Fruit fly (Drosophila melanogaster) whole organism, embryonic: ENCODE data around the gene CG7860.

Experiments used
- Blimp-1 ChIP-seq: fragments of 200-800 bp; sonication (Bioruptor generic); optimal IDR thresholded peaks from 3 replicates; lab custom pipeline; 2018; ENCODE audit warnings: missing biosample characterization, missing genetic modification characterization, mild to moderate bottlenecking, moderate library complexity, missing genetic modification reagents
- CG11093 ChIP-seq: fragments of 200-800 bp; sonication (Bioruptor generic); IDR thresholded peaks from 3 replicates; pipeline ENCODE4 v1.3.6; 2022; ENCODE audit warnings: missing biosample characterization, missing genetic modification characterization
- CG15073 ChIP-seq: fragments of 200-800 bp; sonication (Bioruptor generic); optimal IDR thresholded peaks from 2 replicates; lab custom pipeline; 2016; ENCODE audit warnings: missing biosample characterization, missing genetic modification characterization
- CG17359 ChIP-seq: fragments of 200-800 bp; sonication (Bioruptor generic); optimal IDR thresholded peaks from 3 replicates; lab custom pipeline; 2018; ENCODE audit warnings: missing biosample characterization, mild to moderate bottlenecking, missing genetic modification characterization, moderate library complexity
- CG2199 ChIP-seq: fragments of 200-800 bp; sonication (Bioruptor generic); IDR thresholded peaks from 3 replicates; pipeline ENCODE4 v1.3.6; 2022; ENCODE audit warnings: missing biosample characterization, missing genetic modification characterization
- CG33557 ChIP-seq: fragments of 200-800 bp; sonication (Bioruptor generic); optimal IDR thresholded peaks from 2 replicates; lab custom pipeline; 2019; ENCODE audit warnings: missing biosample characterization, mild to moderate bottlenecking, missing genetic modification characterization, moderate library complexity
- CG4820 ChIP-seq: fragments of 200-800 bp; sonication (Bioruptor generic); optimal IDR thresholded peaks from 3 replicates; lab custom pipeline; 2016; ENCODE audit warnings: missing biosample characterization, missing genetic modification characterization
- CoRest ChIP-seq: fragments of 200-800 bp; sonication (Bioruptor generic); optimal IDR thresholded peaks from 3 replicates; lab custom pipeline; 2018; ENCODE audit warnings: missing biosample characterization, mild to moderate bottlenecking, missing genetic modification characterization, moderate library complexity
- Nf-YC ChIP-seq: fragments of 200-800 bp; optimal IDR thresholded peaks from 3 replicates; lab custom pipeline; 2019; ENCODE audit warnings: missing biosample characterization, mild to moderate bottlenecking, missing genetic modification characterization, moderate library complexity
- ara ChIP-seq: fragments of 200-800 bp; sonication (Bioruptor generic); IDR thresholded peaks from 2 replicates; pipeline ENCODE4 v1.3.6; 2022; ENCODE audit warnings: missing biosample characterization, missing genetic modification characterization
- ase ChIP-seq: fragments of 200-800 bp; sonication (Bioruptor generic); IDR thresholded peaks from 3 replicates; pipeline ENCODE4 v1.3.6; 2022; ENCODE audit warnings: missing biosample characterization, missing genetic modification characterization
- bsh ChIP-seq, 2 experiments: fragments of 200-800 bp; sonication (Bioruptor generic); optimal IDR thresholded peaks; 2 replicates each; lab custom pipeline; 2017 to 2018; ENCODE audit warnings: mild to moderate bottlenecking in 2 of 2, missing biosample characterization in 2 of 2, missing genetic modification characterization in 2 of 2, moderate library complexity in 1 of 2
- fru ChIP-seq: fragments of >200 bp; optimal IDR thresholded peaks from 2 replicates; lab custom pipeline; 2017

dm6 chrX:15601285-15601684, 32.5 kb downstream of the CG7860 start:
- TF ChIP-seq Nf-YC (tag; lab: Kevin White, UChicago) (no peak), CG11093 (GFP tag; lab: Robert Waterston, UW) (no peak), bsh (GFP tag; optimal IDR thresholded peaks at IDR 0.05; lab: Kevin White, UChicago) (no peak), CoRest (no peak), CG2199 (no peak), fru (lab: Kevin White, UChicago) (no peak), Blimp-1 (GFP tag; lab: Kevin White, UChicago) (no peak), CG33557 (GFP tag; lab: Kevin White, UChicago) (no peak), CG4820 (GFP tag; lab: Kevin White, UChicago) (no peak), CG15073 (GFP tag; lab: Kevin White, UChicago) (no peak), ase (GFP tag; lab: Robert Waterston, UW) (no peak), CG17359 (tag; lab: Kevin White, UChicago) (no peak), ara (GFP tag; lab: Robert Waterston, UW) (no peak)
